Fruit fly (Drosophila melanogaster): Measurements from ENCODE around the gene muc.

muc gene

DNA sequence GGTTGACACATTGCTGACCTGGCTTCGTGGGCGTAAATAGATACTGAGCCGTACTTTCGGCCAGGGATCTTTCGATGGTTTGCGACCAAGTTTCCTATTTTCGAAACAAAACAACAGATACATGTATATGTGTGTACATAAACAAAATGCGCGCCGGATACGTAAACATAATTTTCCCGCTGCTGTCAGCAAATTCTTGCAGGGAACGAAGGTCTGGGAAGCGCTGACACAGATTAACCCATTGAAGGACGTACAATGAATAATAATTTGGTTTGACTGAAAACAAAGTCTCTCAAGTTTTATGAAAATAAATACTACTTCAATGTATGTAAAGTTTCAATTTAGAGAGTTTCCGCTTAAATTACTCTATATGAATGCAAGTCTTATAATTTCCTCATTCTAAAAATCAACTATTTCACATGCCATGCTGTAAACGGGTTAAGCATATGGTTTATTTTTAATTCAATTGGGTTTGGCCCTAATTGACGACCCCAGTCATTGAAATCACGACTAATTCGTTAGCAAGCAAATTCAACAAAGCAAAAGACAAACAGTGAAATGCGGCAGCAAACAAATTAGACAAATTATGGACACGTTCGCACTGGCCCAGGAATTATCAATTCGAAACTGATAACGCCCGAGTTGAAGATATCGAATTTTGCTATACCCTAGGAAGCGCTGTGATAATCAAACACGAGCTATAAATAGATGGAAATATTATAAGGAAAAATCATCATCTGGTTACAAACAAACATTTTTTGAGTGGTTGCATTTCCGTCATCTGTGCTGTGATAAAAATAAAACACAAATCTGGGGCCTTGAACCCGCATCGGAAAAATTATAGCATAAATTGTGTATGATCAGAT lies 39.9 kb upstream of the muc start (continued):
- TF ChIP-seq Oaz (GFP tag; IDR thresholded peaks at IDR 0.05) (no peak), gro (GFP tag; optimal IDR thresholded peaks at IDR 0.05) (no peak), CG7357 (GFP tag; IDR thresholded peaks at IDR 0.05) (0 out of 3 replicates have a peak, but pooled peaks have one; percentile 27), CG32532 (GFP tag; IDR thresholded peaks at IDR 0.05) (peak; percentile 17; the same call in 1 of the 2 replicates), CG2875 (GFP tag; optimal IDR thresholded peaks at IDR 0.05) (peak; percentile 24), so (GFP tag; IDR thresholded peaks at IDR 0.05) (0 out of 3 replicates have a peak, but pooled peaks have one; percentile 16), row (GFP tag; IDR thresholded peaks at IDR 0.05) (peak; percentile 51; the same call in 2 of the 3 replicates), CG2199 (GFP tag; IDR thresholded peaks at IDR 0.05) (0 out of 3 replicates have a peak, but pooled peaks have one; percentile 16), sim (GFP tag; IDR thresholded peaks at IDR 0.05) (no peak), CG33557 (GFP tag; optimal IDR thresholded peaks at IDR 0.05) (no peak), ap (GFP tag; IDR thresholded peaks at IDR 0.05) (peak; percentile 3; the same call in 1 of the 2 replicates), Ets65A (GFP tag) (peak; percentile 49), CG18599 (GFP tag; optimal IDR thresholded peaks at IDR 0.05) (peak; percentile 17), grn (GFP tag; optimal IDR thresholded peaks at IDR 0.05) (no peak), CG1529 (GFP tag; optimal IDR thresholded peaks at IDR 0.05) (peak; percentile 18), ATbp (GFP tag; optimal IDR thresholded peaks at IDR 0.05) (peak; percentile 58), CG15514 (GFP tag; optimal IDR thresholded peaks at IDR 0.05) (no peak), CG3995 (GFP tag; optimal IDR thresholded peaks at IDR 0.05) (peak; percentile 50), CG34422 (GFP tag; IDR thresholded peaks at IDR 0.05) (0 out of 3 replicates have a peak, but pooled peaks have one; percentile 26), lab (GFP tag; optimal IDR thresholded peaks at IDR 0.05) (peak; percentile 57), Awh (GFP tag; IDR thresholded peaks at IDR 0.05) (peak; percentile 51; the same call in 1 of the 2 replicates), exex (tag; optimal IDR thresholded peaks at IDR 0.05) (peak; percentile 32), HHEX (GFP tag; optimal IDR thresholded peaks at IDR 0.05) (peak; percentile 34), Hr78 (GFP tag; optimal IDR thresholded peaks at IDR 0.05) (no peak), Pdp1 (GFP tag; optimal IDR thresholded peaks at IDR 0.05) (no peak), GATAe (GFP tag; conservative IDR thresholded peaks at IDR 0.05) (peak; percentile 22; the same call in 1 of the 2 replicates), Asciz (GFP tag; optimal IDR thresholded peaks at IDR 0.05) (peak; percentile 35), en (GFP tag; optimal IDR thresholded peaks at IDR 0.05) (no peak), CG3407 (GFP tag; optimal IDR thresholded peaks at IDR 0.05) (peak; percentile 4), D19A (tag; optimal IDR thresholded peaks at IDR 0.05) (peak; percentile 47), CG12071 (GFP tag; optimal IDR thresholded peaks at IDR 0.05) (peak; percentile 42), Med (GFP tag) (no peak), CG6254 (GFP tag; optimal IDR thresholded peaks at IDR 0.05) (no peak), CG42726 (GFP tag; IDR thresholded peaks at IDR 0.05; ENCODE audit: partially characterized antibody) (no peak), danr (GFP tag; IDR thresholded peaks at IDR 0.05) (no peak), sob (GFP tag; IDR thresholded peaks at IDR 0.05) (no peak), CrebB (tag; optimal IDR thresholded peaks at IDR 0.05) (no peak), sens (GFP tag) (peak; percentile 2), Mes4 (GFP tag; optimal IDR thresholded peaks at IDR 0.05) (no peak)

Measured in whole organism, embryonic.